Worm (Caenorhabditis elegans) whole organism, young adult: ENCODE data around the gene ZK287.7.

Experiments
- B0261.1 ChIP-seq: sonication (generic microtip); optimal IDR thresholded peaks from 2 replicates; lab custom pipeline; 2016; ENCODE audit warnings: mild to moderate bottlenecking, missing genetic modification characterization, moderate library complexity, missing compliant biosample characterization
- B0336.3 ChIP-seq: fragments of 200-800 bp; sonication (Bioruptor generic); IDR thresholded peaks from 2 replicates; pipeline ENCODE4 v1.3.6; 2022; ENCODE audit warnings: missing genetic modification characterization, missing compliant biosample characterization
- D2030.7 ChIP-seq: fragments of 200-800 bp; sonication (Bioruptor generic); IDR thresholded peaks from 2 replicates; pipeline ENCODE4 v1.3.6; 2022; ENCODE audit warnings: missing genetic modification reagents, missing genetic modification characterization, missing compliant biosample characterization
- F10E7.11 ChIP-seq: sonication (generic microtip); optimal IDR thresholded peaks from 2 replicates; lab custom pipeline; 2017; ENCODE audit warnings: mild to moderate bottlenecking, missing genetic modification characterization, moderate library complexity, missing compliant biosample characterization
- F22D6.2 ChIP-seq: sonication (generic microtip); optimal IDR thresholded peaks from 2 replicates; lab custom pipeline; 2016; ENCODE audit warnings: mild to moderate bottlenecking, missing genetic modification characterization, missing compliant biosample characterization
- F33H1.4 ChIP-seq: fragments of 200-800 bp; sonication (Bioruptor generic); IDR thresholded peaks from 2 replicates; pipeline ENCODE4 v1.3.6; 2022; ENCODE audit warnings: missing genetic modification reagents, missing genetic modification characterization, missing compliant biosample characterization
- K12H6.12 ChIP-seq: fragments of 200-800 bp; sonication (Bioruptor generic); optimal IDR thresholded peaks from 2 replicates; lab custom pipeline; 2018; ENCODE audit warnings: mild to moderate bottlenecking, missing genetic modification characterization, missing compliant biosample characterization
- T26A5.8 ChIP-seq: sonication (generic microtip); optimal IDR thresholded peaks from 2 replicates; lab custom pipeline; 2016; ENCODE audit warnings: missing genetic modification characterization, missing compliant biosample characterization
- Y56A3A.18 ChIP-seq: fragments of 200-800 bp; sonication (Bioruptor generic); IDR thresholded peaks from 2 replicates; pipeline ENCODE4 v1.3.6; 2022; ENCODE audit warnings: missing genetic modification reagents, missing genetic modification characterization, missing compliant biosample characterization
- Y67H2A.10 ChIP-seq: fragments of 200-800 bp; sonication (Bioruptor generic); conservative IDR thresholded peaks from 2 replicates; pipeline ENCODE4 v1.3.6; 2022; ENCODE audit warnings: missing genetic modification reagents, missing genetic modification characterization, missing compliant biosample characterization
- Y79H2A.3 ChIP-seq: fragments of 200-800 bp; sonication (Bioruptor generic); conservative IDR thresholded peaks from 2 replicates; pipeline ENCODE4 v1.3.6; 2022; ENCODE audit warnings: missing genetic modification reagents, missing genetic modification characterization, missing compliant biosample characterization
- ZK185.1 ChIP-seq: sonication (generic microtip); optimal IDR thresholded peaks from 2 replicates; lab custom pipeline; 2016; ENCODE audit warnings: mild to moderate bottlenecking, missing genetic modification characterization, missing compliant biosample characterization; ENCODE audit not compliant: poor library complexity, severe bottlenecking
- aptf-2 ChIP-seq: fragments of 200-800 bp; sonication (Bioruptor generic); conservative IDR thresholded peaks from 2 replicates; pipeline ENCODE4 v1.3.6; 2022; ENCODE audit warnings: missing genetic modification reagents, missing genetic modification characterization, missing compliant biosample characterization
- athp-1 ChIP-seq: sonication (generic microtip); optimal IDR thresholded peaks from 2 replicates; lab custom pipeline; 2017; ENCODE audit warnings: mild to moderate bottlenecking, missing genetic modification characterization, missing compliant biosample characterization
- attf-3 ChIP-seq: fragments of 200-800 bp; sonication (Bioruptor generic); conservative IDR thresholded peaks from 2 replicates; pipeline ENCODE4 v1.3.6; 2022; ENCODE audit warnings: missing genetic modification reagents, missing genetic modification characterization, missing compliant biosample characterization
- attf-5 ChIP-seq: fragments of 200-800 bp; sonication (Bioruptor generic); optimal IDR thresholded peaks from 2 replicates; lab custom pipeline; 2018; ENCODE audit warnings: mild to moderate bottlenecking, missing genetic modification characterization, missing compliant biosample characterization
- cebp-2 ChIP-seq: fragments of 200-800 bp; sonication (Bioruptor generic); IDR thresholded peaks from 2 replicates; pipeline ENCODE4 v1.3.6; 2022; ENCODE audit warnings: missing genetic modification characterization, missing compliant biosample characterization
- ceh-100 ChIP-seq: fragments of 200-800 bp; sonication (Bioruptor generic); IDR thresholded peaks from 2 replicates; pipeline ENCODE4 v1.3.6; 2022; ENCODE audit warnings: missing genetic modification reagents, missing genetic modification characterization, missing compliant biosample characterization
- ceh-40 ChIP-seq: fragments of 200-800 bp; sonication (Bioruptor generic); IDR thresholded peaks from 2 replicates; pipeline ENCODE4 v1.3.6; 2022; ENCODE audit warnings: missing genetic modification characterization, missing compliant biosample characterization
- ceh-91 ChIP-seq: fragments of 200-800 bp; sonication (Bioruptor generic); IDR thresholded peaks from 2 replicates; pipeline ENCODE4 v1.3.6; 2022; ENCODE audit warnings: missing genetic modification reagents, missing genetic modification characterization, missing compliant biosample characterization
- dpl-1 ChIP-seq: fragments of 150-350 bp; optimal IDR thresholded peaks from 2 replicates; lab custom pipeline; 2014; ENCODE audit warnings: missing biosample characterization, missing genetic modification reagents, missing genetic modification characterization
- efl-1 ChIP-seq: fragments of 150-350 bp; optimal IDR thresholded peaks from 2 replicates; lab custom pipeline; 2014; ENCODE audit warnings: missing biosample characterization, missing genetic modification reagents, missing genetic modification characterization
- egl-18 ChIP-seq: fragments of 200-800 bp; sonication (Bioruptor generic); IDR thresholded peaks from 2 replicates; pipeline ENCODE4 v1.3.6; 2022; ENCODE audit warnings: missing genetic modification reagents, missing genetic modification characterization, missing compliant biosample characterization
- ets-4 ChIP-seq: fragments of 200-800 bp; sonication (Bioruptor generic); optimal IDR thresholded peaks from 2 replicates; lab custom pipeline; 2018; ENCODE audit warnings: mild to moderate bottlenecking, missing genetic modification characterization, missing compliant biosample characterization
- fkh-3 ChIP-seq: sonication (generic microtip); optimal IDR thresholded peaks from 2 replicates; lab custom pipeline; 2016; ENCODE audit warnings: mild to moderate bottlenecking, missing genetic modification characterization, missing compliant biosample characterization
- hsf-1 ChIP-seq: fragments of 200-800 bp; sonication (Bioruptor generic); IDR thresholded peaks from 2 replicates; pipeline ENCODE4 v1.3.6; 2022; ENCODE audit warnings: missing genetic modification reagents, missing genetic modification characterization, missing compliant biosample characterization
- lin-54 ChIP-seq: fragments of 200-800 bp; sonication (Bioruptor generic); optimal IDR thresholded peaks from 2 replicates; lab custom pipeline; 2018; ENCODE audit warnings: mild to moderate bottlenecking, missing genetic modification characterization, missing compliant biosample characterization
- lsl-1 ChIP-seq: fragments of 200-800 bp; sonication (Bioruptor generic); optimal IDR thresholded peaks from 2 replicates; lab custom pipeline; 2018; ENCODE audit warnings: mild to moderate bottlenecking, missing genetic modification characterization, moderate library complexity, missing compliant biosample characterization
- lsy-27 ChIP-seq: sonication (generic microtip); optimal IDR thresholded peaks from 2 replicates; lab custom pipeline; 2017; ENCODE audit warnings: missing genetic modification characterization, mild to moderate bottlenecking, missing compliant biosample characterization, antibody characterized with exemption, missing genotype, borderline replicate concordance; ENCODE audit not compliant: insufficient read depth
- madf-10 ChIP-seq: sonication (generic microtip); optimal IDR thresholded peaks from 2 replicates; lab custom pipeline; 2016; ENCODE audit warnings: mild to moderate bottlenecking, missing genetic modification characterization, missing compliant biosample characterization
- madf-6 ChIP-seq: fragments of 200-800 bp; sonication (Bioruptor generic); IDR thresholded peaks from 2 replicates; pipeline ENCODE4 v1.3.6; 2022; ENCODE audit warnings: missing genetic modification reagents, missing genetic modification characterization, missing compliant biosample characterization
- mxl-1 ChIP-seq: sonication (generic microtip); optimal IDR thresholded peaks from 2 replicates; lab custom pipeline; 2016; ENCODE audit warnings: missing genetic modification characterization, missing compliant biosample characterization
- nhr-120 ChIP-seq: fragments of 200-800 bp; sonication (Bioruptor generic); IDR thresholded peaks from 2 replicates; pipeline ENCODE4 v1.3.6; 2022; ENCODE audit warnings: missing genetic modification characterization, missing compliant biosample characterization
- nhr-179 ChIP-seq: sonication (generic microtip); optimal IDR thresholded peaks from 2 replicates; lab custom pipeline; 2016; ENCODE audit warnings: mild to moderate bottlenecking, missing genetic modification characterization, missing compliant biosample characterization
- nhr-27 ChIP-seq: fragments of 200-800 bp; sonication (Bioruptor generic); optimal IDR thresholded peaks from 2 replicates; lab custom pipeline; 2018; ENCODE audit warnings: mild to moderate bottlenecking, missing genetic modification characterization, moderate library complexity, missing compliant biosample characterization
- nhr-90 ChIP-seq: sonication (generic microtip); optimal IDR thresholded peaks from 2 replicates; lab custom pipeline; 2016; ENCODE audit warnings: missing genotype, mild to moderate bottlenecking, missing genetic modification characterization, missing compliant biosample characterization
- rcor-1 ChIP-seq: fragments of 200-800 bp; sonication (Bioruptor generic); IDR thresholded peaks from 2 replicates; pipeline ENCODE4 v1.3.6; 2022; ENCODE audit warnings: missing genetic modification reagents, missing genetic modification characterization, missing compliant biosample characterization
- rec-8 ChIP-seq, 2 experiments: sonication (generic microtip); optimal IDR thresholded peaks; 2 replicates each; lab custom pipeline; 2016; ENCODE audit warnings: mild to moderate bottlenecking in 2 of 2, missing genetic modification characterization in 2 of 2, missing genetic modification reagents in 2 of 2, missing genotype in 2 of 2, missing biosample characterization in 1 of 2, missing compliant biosample characterization in 1 of 2, moderate library complexity in 1 of 2
- tbx-9 ChIP-seq: sonication (generic microtip); optimal IDR thresholded peaks from 2 replicates; lab custom pipeline; 2016; ENCODE audit warnings: borderline replicate concordance, missing genetic modification characterization, inconsistent platforms, missing compliant biosample characterization
- xnd-1 ChIP-seq: sonication (generic microtip); optimal IDR thresholded peaks from 2 replicates; lab custom pipeline; 2016; ENCODE audit warnings: missing genotype, missing genetic modification reagents, missing genetic modification characterization, missing compliant biosample characterization
- ztf-25 ChIP-seq: fragments of 200-800 bp; sonication (Bioruptor generic); IDR thresholded peaks from 2 replicates; pipeline ENCODE4 v1.3.6; 2022; ENCODE audit warnings: missing genetic modification reagents, missing genetic modification characterization, missing compliant biosample characterization

Gene ZK287.7

ce11 chrV:9692649-9693112, at the start of gene ZK287.7:
Gene ZK287.7 (plus strand): TSS chrV:9693062.
- 0 out of 2 replicates have a peak, but pooled peaks have one; percentile 37 for TF ChIP-seq madf-6 (GFP tag; lab: Robert Waterston, UW)
- peak; percentile 13 for TF ChIP-seq xnd-1 (tag; lab: Kevin White, UChicago)
- TF ChIP-seq F33H1.4 (GFP tag; lab: Robert Waterston, UW): peak; percentile 70
- no peak for TF ChIP-seq nhr-120
- TF ChIP-seq ceh-40 (GFP tag; lab: Robert Waterston, UW): no peak
- TF ChIP-seq lsl-1 (GFP tag; lab: Kevin White, UChicago): peak; percentile 76

ce11 chrV:9645507-9645906, 47.4 kb upstream of the ZK287.7 start, which contains the start of the genes atl-1 and hcp-2:
Gene atl-1 (minus strand): TSS chrV:9645595.
Gene hcp-2 (plus strand): TSS chrV:9645859.
- TF ChIP-seq ets-4 (GFP tag; lab: Kevin White, UChicago) (no peak), attf-5 (GFP tag; lab: Kevin White, UChicago) (no peak), Y79H2A.3 (GFP tag; lab: Robert Waterston, UW) (no peak), cebp-2 (no peak), ceh-40 (GFP tag; lab: Robert Waterston, UW) (no peak), efl-1 (GFP tag; lab: Kevin White, UChicago) (peak; percentile 74), ztf-25 (GFP tag; lab: Robert Waterston, UW) (no peak), lsy-27 (no peak), K12H6.12 (tag; lab: Kevin White, UChicago) (no peak), tbx-9 (tag; lab: Kevin White, UChicago) (no peak), aptf-2 (GFP tag; lab: Robert Waterston, UW) (no peak), ZK185.1 (tag; lab: Kevin White, UChicago) (no peak), nhr-90 (tag; lab: Kevin White, UChicago) (no peak), hsf-1 (GFP tag; lab: Robert Waterston, UW) (no peak), egl-18 (GFP tag; lab: Robert Waterston, UW) (no peak), mxl-1 (no peak), F22D6.2 (no peak), rcor-1 (no peak), madf-10 (no peak), F10E7.11 (no peak), nhr-179 (tag; lab: Kevin White, UChicago) (no peak), madf-6 (GFP tag; lab: Robert Waterston, UW) (peak; percentile 48; the same call in 1 of the 2 replicates), dpl-1 (GFP tag; lab: Kevin White, UChicago) (peak; percentile 34), B0261.1 (no peak), rec-8 (tag; optimal IDR thresholded peaks at IDR 0.05; lab: Kevin White, UChicago) (no peak), lin-54 (GFP tag; lab: Kevin White, UChicago) (peak; percentile 3), lsl-1 (GFP tag; lab: Kevin White, UChicago) (peak; percentile 26), B0336.3 (no peak), D2030.7 (GFP tag; lab: Robert Waterston, UW) (0 out of 2 replicates have a peak, but pooled peaks have one; percentile 14), fkh-3 (tag; lab: Kevin White, UChicago) (no peak), ceh-100 (no peak), athp-1 (tag; lab: Kevin White, UChicago) (no peak), attf-3 (GFP tag; lab: Robert Waterston, UW) (no peak), nhr-27 (no peak)

ce11 chrV:9651294-9651693, 41.6 kb upstream of the ZK287.7 start, which contains the start of gene T06E4.21:
Gene T06E4.21 (plus strand): TSS chrV:9651594.
- TF ChIP-seq Y67H2A.10 (GFP tag; lab: Robert Waterston, UW): no peak
- TF ChIP-seq T26A5.8: no peak
- no peak for TF ChIP-seq ceh-91 (GFP tag; lab: Robert Waterston, UW)
- no peak for TF ChIP-seq Y56A3A.18 (GFP tag; lab: Robert Waterston, UW)
